Worm (Caenorhabditis elegans) whole organism, mixed stage, embryonic: ENCODE data around the gene F46B6.5.
A peak's percentile ranks its signal among the peaks of the same experiment; 100 is the strongest.

Experiments
- M03D4.4 ChIP-seq: sonication (generic microtip); optimal IDR thresholded peaks from 2 replicates; lab custom pipeline; 2017; ENCODE audit warnings: mild to moderate bottlenecking, missing genetic modification characterization, missing compliant biosample characterization
- bed-3 ChIP-seq: fragments of 200-800 bp; sonication (Bioruptor generic); optimal IDR thresholded peaks from 3 replicates; lab custom pipeline; 2018; ENCODE audit warnings: mild to moderate bottlenecking, missing genetic modification characterization, moderate library complexity, missing compliant biosample characterization
- blmp-1 ChIP-seq: fragments of 150-350 bp; optimal IDR thresholded peaks from 2 replicates; lab custom pipeline; 2014; ENCODE audit warnings: missing biosample characterization, missing genetic modification characterization
- ceh-39 ChIP-seq: fragments of 150-350 bp; optimal IDR thresholded peaks from 2 replicates; lab custom pipeline; 2014; ENCODE audit warnings: missing biosample characterization, missing genetic modification characterization
- ceh-43 ChIP-seq: fragments of 200-800 bp; sonication (Bioruptor generic); optimal IDR thresholded peaks from 2 replicates; lab custom pipeline; 2018; ENCODE audit warnings: mild to moderate bottlenecking, missing genetic modification characterization, moderate library complexity, missing compliant biosample characterization
- ceh-83 ChIP-seq: fragments of 200-800 bp; sonication (Bioruptor generic); optimal IDR thresholded peaks from 2 replicates; lab custom pipeline; 2018; ENCODE audit warnings: mild to moderate bottlenecking, missing genetic modification characterization, missing compliant biosample characterization
- ces-1 ChIP-seq: fragments of 150-350 bp; optimal IDR thresholded peaks from 2 replicates; lab custom pipeline; 2014; ENCODE audit warnings: missing biosample characterization, missing genetic modification reagents, missing genetic modification characterization
- cnd-1 ChIP-seq: fragments of 200-800 bp; sonication (Bioruptor generic); optimal IDR thresholded peaks from 2 replicates; lab custom pipeline; 2018; ENCODE audit warnings: mild to moderate bottlenecking, missing genetic modification characterization, missing compliant biosample characterization
- drap-1 ChIP-seq: fragments of 200-800 bp; sonication (Bioruptor generic); optimal IDR thresholded peaks from 3 replicates; lab custom pipeline; 2018; ENCODE audit warnings: mild to moderate bottlenecking, missing genetic modification characterization, missing compliant biosample characterization
- elt-1 ChIP-seq: sonication (generic microtip); optimal IDR thresholded peaks from 2 replicates; lab custom pipeline; 2017; ENCODE audit warnings: missing genetic modification characterization, mild to moderate bottlenecking, missing compliant biosample characterization, antibody characterized with exemption, moderate library complexity, borderline replicate concordance; ENCODE audit not compliant: insufficient read depth
- elt-3 ChIP-seq: fragments of 150-350 bp; optimal IDR thresholded peaks from 2 replicates; lab custom pipeline; 2014; ENCODE audit warnings: missing biosample characterization, missing genetic modification characterization
- flh-1 ChIP-seq: fragments of 200-800 bp; sonication (Bioruptor generic); optimal IDR thresholded peaks from 2 replicates; lab custom pipeline; 2018; ENCODE audit warnings: mild to moderate bottlenecking, missing genetic modification characterization, moderate library complexity, missing compliant biosample characterization
- ham-2 ChIP-seq: fragments of 200-800 bp; sonication (Bioruptor generic); optimal IDR thresholded peaks from 2 replicates; lab custom pipeline; 2018; ENCODE audit warnings: mild to moderate bottlenecking, missing genetic modification characterization, missing compliant biosample characterization
- hlh-1 ChIP-seq: fragments of 150-350 bp; optimal IDR thresholded peaks from 2 replicates; lab custom pipeline; 2014; ENCODE audit warnings: missing biosample characterization, missing genetic modification reagents, missing genetic modification characterization
- lin-13 ChIP-seq: fragments of 150-350 bp; optimal IDR thresholded peaks from 2 replicates; lab custom pipeline; 2014; ENCODE audit warnings: missing biosample characterization, missing genetic modification characterization
- lin-32 ChIP-seq: fragments of 200-800 bp; sonication (Bioruptor generic); optimal IDR thresholded peaks from 2 replicates; lab custom pipeline; 2018; ENCODE audit warnings: mild to moderate bottlenecking, missing genetic modification characterization, missing compliant biosample characterization
- lsy-2 ChIP-seq: fragments of 150-350 bp; optimal IDR thresholded peaks from 2 replicates; lab custom pipeline; 2014; ENCODE audit warnings: missing biosample characterization, missing genetic modification characterization
- mab-5 ChIP-seq: fragments of 150-350 bp; optimal IDR thresholded peaks from 2 replicates; lab custom pipeline; 2014; ENCODE audit warnings: missing biosample characterization, missing genetic modification characterization
- mep-1 ChIP-seq: fragments of 150-350 bp; optimal IDR thresholded peaks from 2 replicates; lab custom pipeline; 2017; ENCODE audit warnings: missing biosample characterization, missing genetic modification reagents, missing genetic modification characterization, inconsistent platforms
- mls-2 ChIP-seq: sonication (generic microtip); optimal IDR thresholded peaks from 2 replicates; lab custom pipeline; 2016; ENCODE audit warnings: mild to moderate bottlenecking, missing genetic modification characterization, moderate library complexity, missing compliant biosample characterization
- nhr-12 ChIP-seq: fragments of 150-350 bp; optimal IDR thresholded peaks from 2 replicates; lab custom pipeline; 2014; ENCODE audit warnings: missing biosample characterization, missing genetic modification characterization
- nhr-2 ChIP-seq: fragments of 150-350 bp; optimal IDR thresholded peaks from 2 replicates; lab custom pipeline; 2014; ENCODE audit warnings: missing biosample characterization, missing genetic modification characterization
- nhr-237 ChIP-seq: fragments of 150-350 bp; optimal IDR thresholded peaks from 2 replicates; lab custom pipeline; 2014; ENCODE audit warnings: missing biosample characterization, missing genetic modification characterization
- nhr-28 ChIP-seq: fragments of 150-350 bp; optimal IDR thresholded peaks from 2 replicates; lab custom pipeline; 2014; ENCODE audit warnings: missing biosample characterization, missing genetic modification characterization
- nhr-76 ChIP-seq: sonication (generic microtip); optimal IDR thresholded peaks from 2 replicates; lab custom pipeline; 2017; ENCODE audit warnings: missing biosample characterization, missing genetic modification characterization
- pha-4 ChIP-seq: fragments of 150-350 bp; optimal IDR thresholded peaks from 2 replicates; lab custom pipeline; 2018; ENCODE audit warnings: missing biosample characterization, missing genetic modification reagents, missing genetic modification characterization
- sem-2 ChIP-seq: fragments of 200-800 bp; sonication (Bioruptor generic); optimal IDR thresholded peaks from 2 replicates; lab custom pipeline; 2018; ENCODE audit warnings: mild to moderate bottlenecking, missing genetic modification characterization, missing compliant biosample characterization
- snpc-4 ChIP-seq: fragments of 150-350 bp; optimal IDR thresholded peaks from 2 replicates; lab custom pipeline; 2014; ENCODE audit warnings: missing biosample characterization, missing genetic modification characterization
- sptf-1 ChIP-seq: sonication (generic microtip); optimal IDR thresholded peaks from 2 replicates; lab custom pipeline; 2017; ENCODE audit warnings: mild to moderate bottlenecking, missing genetic modification characterization, moderate library complexity, missing compliant biosample characterization
- tbx-8 ChIP-seq: fragments of 200-800 bp; sonication (Bioruptor generic); optimal IDR thresholded peaks from 2 replicates; lab custom pipeline; 2018; ENCODE audit warnings: mild to moderate bottlenecking, missing genetic modification characterization, moderate library complexity, missing compliant biosample characterization
- unc-120 ChIP-seq: sonication (generic microtip); optimal IDR thresholded peaks from 2 replicates; lab custom pipeline; 2017; ENCODE audit warnings: missing genetic modification characterization, missing compliant biosample characterization; ENCODE audit not compliant: poor library complexity, severe bottlenecking
- unc-39 ChIP-seq: fragments of 150-350 bp; optimal IDR thresholded peaks from 2 replicates; lab custom pipeline; 2014; ENCODE audit warnings: missing biosample characterization, missing genetic modification characterization
- unc-62 ChIP-seq: fragments of 150-350 bp; optimal IDR thresholded peaks from 2 replicates; lab custom pipeline; 2014; ENCODE audit warnings: missing biosample characterization, missing genetic modification reagents, missing genetic modification characterization
- zip-8 ChIP-seq: fragments of 150-350 bp; optimal IDR thresholded peaks from 2 replicates; lab custom pipeline; 2014; ENCODE audit warnings: missing biosample characterization, missing genetic modification characterization
- ztf-11 ChIP-seq: fragments of 150-350 bp; optimal IDR thresholded peaks from 2 replicates; lab custom pipeline; 2014; ENCODE audit warnings: missing biosample characterization, missing genetic modification characterization

F46B6.5 gene

DNA sequence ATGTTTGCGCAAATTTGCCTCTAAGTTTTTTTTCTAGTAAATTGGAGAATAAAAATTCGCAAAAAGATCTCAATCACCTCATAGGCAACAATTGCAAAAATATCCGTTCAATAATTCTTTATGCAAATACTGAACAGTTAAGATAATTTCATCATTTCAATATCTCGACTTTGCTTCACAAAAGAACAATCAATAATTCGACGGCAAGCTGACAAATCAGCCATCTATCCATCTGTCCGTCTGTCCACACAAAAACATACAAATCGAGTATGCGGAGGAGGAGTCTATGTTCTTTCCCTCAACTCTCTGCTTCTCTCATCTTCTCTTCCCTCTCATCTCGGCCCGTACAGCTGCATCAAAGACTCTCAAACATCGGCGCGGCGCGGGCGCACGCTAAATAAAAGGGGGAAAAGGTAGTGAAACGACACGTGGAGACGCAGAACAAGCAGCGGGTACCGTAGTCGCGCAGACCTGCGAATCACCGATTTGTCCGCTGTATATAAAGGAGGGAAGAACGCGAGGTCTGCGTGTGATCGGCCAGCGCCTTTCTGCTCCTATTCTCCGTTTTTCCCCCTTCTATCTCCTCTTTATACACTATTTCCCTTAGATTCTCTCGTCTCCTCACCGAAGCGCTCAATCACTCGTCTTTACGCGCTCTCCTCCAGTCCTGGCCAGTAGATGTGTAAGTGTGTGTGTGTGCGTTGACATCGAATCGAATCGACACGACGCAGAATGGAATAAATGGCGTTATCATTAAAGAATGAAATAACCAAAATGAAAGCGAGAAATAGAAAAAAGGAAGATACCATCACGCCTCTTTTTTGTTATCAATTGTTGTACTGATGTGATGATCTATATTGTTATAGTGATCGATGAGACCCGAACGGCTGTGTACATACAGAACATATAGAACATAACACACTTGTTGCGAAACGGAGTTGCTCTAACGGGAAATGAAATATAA, 51.8 kb downstream of the F46B6.5 start:
- TF ChIP-seq sem-2 (GFP tag; lab: Kevin White, UChicago) (peak; percentile 35), unc-62 (GFP tag; lab: Kevin White, UChicago) (peak; percentile 83), cnd-1 (peak; percentile 17), nhr-76 (tag; lab: Kevin White, UChicago) (peak; percentile 32), ztf-11 (tag; lab: Kevin White, UChicago) (peak; percentile 77), lsy-2 (tag; lab: Kevin White, UChicago) (peak; percentile 95), ces-1 (GFP tag; lab: Kevin White, UChicago) (peak; percentile 37), pha-4 (peak; percentile 79), unc-120 (tag; lab: Kevin White, UChicago) (peak; percentile 98), ceh-43 (GFP tag; lab: Kevin White, UChicago) (peak; percentile 55), tbx-8 (GFP tag; lab: Kevin White, UChicago) (peak; percentile 55), mab-5 (tag; lab: Kevin White, UChicago) (peak; percentile 42), drap-1 (GFP tag; lab: Kevin White, UChicago) (no peak), ham-2 (GFP tag; lab: Kevin White, UChicago) (peak; percentile 97), unc-39 (no peak), elt-3 (tag; lab: Kevin White, UChicago) (no peak), M03D4.4 (tag; lab: Kevin White, UChicago) (peak; percentile 78), mls-2 (peak; percentile 90), bed-3 (GFP tag; lab: Kevin White, UChicago) (no peak), lin-13 (tag; lab: Kevin White, UChicago) (peak; percentile 82), mep-1 (peak; percentile 38), hlh-1 (peak; percentile 70), nhr-28 (tag; lab: Kevin White, UChicago) (no peak), elt-1 (tag; lab: Kevin White, UChicago) (no peak), nhr-2 (tag; lab: Kevin White, UChicago) (peak; percentile 55), sptf-1 (tag; lab: Kevin White, UChicago) (peak; percentile 90), lin-32 (peak; percentile 37), flh-1 (GFP tag; lab: Kevin White, UChicago) (peak; percentile 54), ceh-83 (GFP tag; lab: Kevin White, UChicago) (no peak), nhr-12 (tag; lab: Kevin White, UChicago) (peak; percentile 48), snpc-4 (tag; lab: Kevin White, UChicago) (no peak), ceh-39 (peak; percentile 48), nhr-237 (tag; lab: Kevin White, UChicago) (peak; percentile 80), blmp-1 (tag; lab: Kevin White, UChicago) (peak; percentile 11), zip-8 (tag; lab: Kevin White, UChicago) (no peak)
- TF ChIP-seq, all 35 proteins: peak for 26
